Fruit fly (Drosophila melanogaster) whole organism: ENCODE measurements around the gene Polr3E.

ENCODE experiments used
- Dll ChIP-seq: fragments of >200 bp; optimal IDR thresholded peaks from 2 replicates; lab custom pipeline; 2017
- pan ChIP-seq: fragments of >200 bp; optimal IDR thresholded peaks from 2 replicates; lab custom pipeline; 2017

- TF ChIP-seq Dll (no peak), pan (lab: Kevin White, UChicago) (no peak)
Observed at dm6 chr3L:21014516-21014945, 17.1 kb upstream of the Polr3E start.
